Worm (Caenorhabditis elegans): ENCODE data around the gene lron-15.

- TF ChIP-seq zfh-2 (GFP tag; conservative IDR thresholded peaks at IDR 0.05), result no peak
- no peak for TF ChIP-seq ama-1 (optimal IDR thresholded peaks at IDR 0.05)
- TF ChIP-seq ama-1 (GFP tag; optimal IDR thresholded peaks at IDR 0.05), result peak in 1 of 2 experiments; percentile 6
- no peak for TF ChIP-seq gei-17 (GFP tag; optimal IDR thresholded peaks at IDR 0.05)
- TF ChIP-seq egl-44 (GFP tag; IDR thresholded peaks at IDR 0.05), result no peak
- no peak for TF ChIP-seq rpc-1 (optimal IDR thresholded peaks at IDR 0.05)
- TF ChIP-seq rpc-1 (tag; optimal IDR thresholded peaks at IDR 0.05), result no peak
- TF ChIP-seq ceh-58 (GFP tag; IDR thresholded peaks at IDR 0.05), result no peak
Observed at ce11 chrII:6493709-6494326, 50.9 kb downstream of the lron-15 start.
